Worm (Caenorhabditis elegans): ENCODE measurements around the gene C50D2.2.

DNA sequence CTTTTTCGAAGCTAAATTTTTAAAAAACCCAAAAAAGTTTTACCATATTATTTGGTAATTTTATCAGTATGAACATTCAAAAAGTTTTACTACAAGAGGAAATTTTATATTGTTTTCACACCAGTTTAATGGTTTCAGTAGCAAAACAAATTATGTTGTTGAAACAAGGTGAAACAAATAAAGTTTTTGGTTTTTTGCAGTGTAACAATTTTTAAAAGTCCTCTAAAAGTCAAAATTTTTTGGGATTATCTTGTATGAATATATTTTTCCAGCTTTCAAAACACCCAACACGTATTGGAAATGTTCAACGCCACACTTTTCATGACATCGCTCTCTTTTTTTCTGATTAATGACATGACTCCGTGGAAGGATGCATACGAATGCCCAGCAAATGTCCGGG is 8.0 kb downstream of the C50D2.2 start, which contains the start of gene srt-54:
- no peak for TF ChIP-seq nhr-23 (tag; optimal IDR thresholded peaks at IDR 0.05)
- TF ChIP-seq skn-1 (tag; optimal IDR thresholded peaks at IDR 0.05) = no peak
- no peak for TF ChIP-seq aly-2 (tag; optimal IDR thresholded peaks at IDR 0.05)
- TF ChIP-seq ama-1 (optimal IDR thresholded peaks at IDR 0.05) = no peak
- no peak for TF ChIP-seq unc-39 (tag; optimal IDR thresholded peaks at IDR 0.05)
- no peak for TF ChIP-seq nhr-43 (tag; optimal IDR thresholded peaks at IDR 0.05; ENCODE audit: poor library complexity, severe bottlenecking)
- TF ChIP-seq pqm-1 (tag; optimal IDR thresholded peaks at IDR 0.05) = no peak
- no peak for TF ChIP-seq ztf-11 (tag; optimal IDR thresholded peaks at IDR 0.05)
- TF ChIP-seq nhr-76 (tag; optimal IDR thresholded peaks at IDR 0.05) = no peak
- TF ChIP-seq lin-39 (tag; optimal IDR thresholded peaks at IDR 0.05) = no peak
- no peak for TF ChIP-seq lin-15B (tag; optimal IDR thresholded peaks at IDR 0.05)
- no peak for TF ChIP-seq nhr-25 (tag; optimal IDR thresholded peaks at IDR 0.05)
- no peak for TF ChIP-seq sea-2 (GFP tag; optimal IDR thresholded peaks at IDR 0.05)
- no peak for TF ChIP-seq ceh-82 (tag; optimal IDR thresholded peaks at IDR 0.05)
